Fruit fly (Drosophila melanogaster) whole organism: Measurements from ENCODE around the gene CG7646.

Experiments used
- CG8478 ChIP-seq: fragments of >200 bp; optimal IDR thresholded peaks from 2 replicates; lab custom pipeline; 2018; ENCODE audit warnings: inconsistent platforms
- Dll ChIP-seq: fragments of >200 bp; optimal IDR thresholded peaks from 2 replicates; lab custom pipeline; 2017
- EcR ChIP-seq, 2 experiments: fragments of >200 bp; optimal IDR thresholded peaks; 2 replicates each; lab custom pipeline; 2017; ENCODE audit warnings: missing biosample characterization in 2 of 2, missing genetic modification characterization in 2 of 2, missing genetic modification reagents in 2 of 2
- pan ChIP-seq: fragments of >200 bp; optimal IDR thresholded peaks from 2 replicates; lab custom pipeline; 2017
- psq ChIP-seq: fragments of >200 bp; optimal IDR thresholded peaks from 2 replicates; lab custom pipeline; 2017
- usp ChIP-seq: fragments of >200 bp; optimal IDR thresholded peaks from 2 replicates; lab custom pipeline; 2017; ENCODE audit warnings: missing biosample characterization, missing genetic modification characterization, mixed read lengths

Gene CG7646

dm6 chr3L:19981385-19981784 lies 10.3 kb upstream of the CG7646 start, which contains the start of gene CG17732:
Gene CG17732, plus strand, starts transcription at chr3L:19981685.
- TF ChIP-seq EcR (GFP tag; optimal IDR thresholded peaks at IDR 0.05; lab: Kevin White, UChicago) (no peak), Dll (lab: Kevin White, UChicago) (no peak), pan (lab: Kevin White, UChicago) (no peak), usp (GFP tag; lab: Kevin White, UChicago) (no peak), CG8478 (no peak), psq (no peak)

- TF ChIP-seq psq: no peak
- TF ChIP-seq pan (lab: Kevin White, UChicago): no peak
- no peak for TF ChIP-seq EcR (GFP tag; optimal IDR thresholded peaks at IDR 0.05; lab: Kevin White, UChicago)
- TF ChIP-seq usp (GFP tag; lab: Kevin White, UChicago): no peak
- no peak for TF ChIP-seq Dll (lab: Kevin White, UChicago)
- TF ChIP-seq CG8478: no peak
These were observed 5.9 kb upstream of the CG7646 start, which contains the start of the genes hale and schuy for dm6 chr3L:19985768-19986167. Gene hale, minus strand, starts transcription at chr3L:19985868. Gene schuy, plus strand, starts transcription at chr3L:19986093.

- TF ChIP-seq usp (GFP tag; lab: Kevin White, UChicago) (no peak), psq (no peak), pan (lab: Kevin White, UChicago) (no peak), Dll (lab: Kevin White, UChicago) (no peak), EcR (GFP tag; optimal IDR thresholded peaks at IDR 0.05; lab: Kevin White, UChicago) (no peak), CG8478 (no peak)
These were observed 2.8 kb upstream of the CG7646 start, which contains the start of gene Csas for dm6 chr3L:19988891-19989290. Gene Csas, minus strand, starts transcription at chr3L:19988991.

dm6 chr3L:19991120-19991519 lies 567 bp upstream of the CG7646 start, which contains the start of gene fln:
Gene fln, minus strand, starts transcription at chr3L:19991220.
- TF ChIP-seq psq (no peak), Dll (lab: Kevin White, UChicago) (no peak), usp (GFP tag; lab: Kevin White, UChicago) (no peak), EcR (GFP tag; optimal IDR thresholded peaks at IDR 0.05; lab: Kevin White, UChicago) (no peak), pan (lab: Kevin White, UChicago) (no peak), CG8478 (no peak)

- no peak for TF ChIP-seq Dll (lab: Kevin White, UChicago)
- TF ChIP-seq usp (GFP tag; lab: Kevin White, UChicago): no peak
- TF ChIP-seq CG8478: no peak
- no peak for TF ChIP-seq EcR (GFP tag; optimal IDR thresholded peaks at IDR 0.05; lab: Kevin White, UChicago)
- TF ChIP-seq psq: no peak
- no peak for TF ChIP-seq pan (lab: Kevin White, UChicago)
These were observed 2.3 kb downstream of the CG7646 start for dm6 chr3L:19994015-19994414.

- TF ChIP-seq Dll (lab: Kevin White, UChicago) (no peak), psq (no peak), usp (GFP tag; lab: Kevin White, UChicago) (no peak), CG8478 (no peak), EcR (GFP tag; optimal IDR thresholded peaks at IDR 0.05; lab: Kevin White, UChicago) (no peak), pan (lab: Kevin White, UChicago) (no peak)
These were observed 8.5 kb downstream of the CG7646 start, which contains the start of the genes Tom20 and Gabat for dm6 chr3L:20000081-20000736. Gene Tom20, plus strand, starts transcription at chr3L:20000644. Gene Gabat, minus strand, starts transcription at chr3L:20000686.

- TF ChIP-seq psq: no peak
- no peak for TF ChIP-seq Dll (lab: Kevin White, UChicago)
These were observed 9.4 kb downstream of the CG7646 start for dm6 chr3L:20000878-20001640.

dm6 chr3L:20002482-20003234 lies 11.0 kb downstream of the CG7646 start, which contains the start of gene CG7668:
Gene CG7668, plus strand, starts transcription at chr3L:20002736.
- TF ChIP-seq psq (no peak), pan (lab: Kevin White, UChicago) (peak; percentile 49)

- TF ChIP-seq usp (GFP tag; lab: Kevin White, UChicago) (no peak), CG8478 (no peak), psq (no peak), EcR (GFP tag; optimal IDR thresholded peaks at IDR 0.05; lab: Kevin White, UChicago) (no peak), Dll (lab: Kevin White, UChicago) (no peak), pan (lab: Kevin White, UChicago) (no peak)
These were observed 11.5 kb downstream of the CG7646 start for dm6 chr3L:20003235-20003493.

dm6 chr3L:20004442-20004869 lies 12.8 kb downstream of the CG7646 start:
- TF ChIP-seq usp (GFP tag; lab: Kevin White, UChicago): no peak
- TF ChIP-seq psq: no peak
- TF ChIP-seq pan (lab: Kevin White, UChicago): no peak
- TF ChIP-seq Dll (lab: Kevin White, UChicago): no peak
- no peak for TF ChIP-seq CG8478
- TF ChIP-seq EcR (GFP tag; optimal IDR thresholded peaks at IDR 0.05; lab: Kevin White, UChicago): no peak

- TF ChIP-seq EcR (GFP tag; optimal IDR thresholded peaks at IDR 0.05; lab: Kevin White, UChicago) (no peak), pan (lab: Kevin White, UChicago) (no peak), psq (no peak), CG8478 (no peak), usp (GFP tag; lab: Kevin White, UChicago) (no peak), Dll (lab: Kevin White, UChicago) (no peak)
These were observed 13.5 kb downstream of the CG7646 start, which contains the start of gene kug for dm6 chr3L:20005033-20005782. Gene kug, plus strand, starts transcription at chr3L:20005301.
